Fruit fly (Drosophila melanogaster): ENCODE results near the gene CG42673.

Gene CG42673

dm6 chr3L:9506421-9506820 is 40.6 kb upstream of the CG42673 start:
- TF ChIP-seq pan (optimal IDR thresholded peaks at IDR 0.05) (no peak), psq (optimal IDR thresholded peaks at IDR 0.05) (no peak), CG8478 (optimal IDR thresholded peaks at IDR 0.05) (no peak), EcR (GFP tag; optimal IDR thresholded peaks at IDR 0.05) (no peak), Dll (optimal IDR thresholded peaks at IDR 0.05) (no peak), usp (GFP tag; optimal IDR thresholded peaks at IDR 0.05) (no peak)

dm6 chr3L:9508653-9509036 is 38.4 kb upstream of the CG42673 start:
- TF ChIP-seq Dll (optimal IDR thresholded peaks at IDR 0.05) (no peak), pan (optimal IDR thresholded peaks at IDR 0.05) (peak; percentile 75)

- TF ChIP-seq pan (optimal IDR thresholded peaks at IDR 0.05): no peak
- peak; percentile 37 for TF ChIP-seq CG8478 (optimal IDR thresholded peaks at IDR 0.05)
Measured at dm6 chr3L:9509037-9509830, 37.8 kb upstream of the CG42673 start, which contains the start of gene CG3408. Gene CG3408, minus strand, starts transcription at chr3L:9509583.

- TF ChIP-seq EcR (GFP tag; optimal IDR thresholded peaks at IDR 0.05) (no peak), psq (optimal IDR thresholded peaks at IDR 0.05) (no peak), usp (GFP tag; optimal IDR thresholded peaks at IDR 0.05) (no peak), pan (optimal IDR thresholded peaks at IDR 0.05) (no peak), CG8478 (optimal IDR thresholded peaks at IDR 0.05) (no peak), Dll (optimal IDR thresholded peaks at IDR 0.05) (no peak)
Measured at dm6 chr3L:9511287-9512256, 35.4 kb upstream of the CG42673 start, which contains the start of gene RpS9. Gene RpS9, minus strand, starts transcription at chr3L:9511531.

- TF ChIP-seq CG8478 (optimal IDR thresholded peaks at IDR 0.05) (no peak), EcR (GFP tag; optimal IDR thresholded peaks at IDR 0.05) (no peak), Dll (optimal IDR thresholded peaks at IDR 0.05) (no peak), pan (optimal IDR thresholded peaks at IDR 0.05) (no peak), usp (GFP tag; optimal IDR thresholded peaks at IDR 0.05) (no peak), psq (optimal IDR thresholded peaks at IDR 0.05) (no peak)
Measured at dm6 chr3L:9512560-9512959, 34.5 kb upstream of the CG42673 start, which contains the start of gene CG33703. Gene CG33703, minus strand, starts transcription at chr3L:9512660.

- no peak for TF ChIP-seq psq (optimal IDR thresholded peaks at IDR 0.05)
- TF ChIP-seq pan (optimal IDR thresholded peaks at IDR 0.05): no peak
- TF ChIP-seq usp (GFP tag; optimal IDR thresholded peaks at IDR 0.05): no peak
- no peak for TF ChIP-seq EcR (GFP tag; optimal IDR thresholded peaks at IDR 0.05)
- TF ChIP-seq Dll (optimal IDR thresholded peaks at IDR 0.05): no peak
- no peak for TF ChIP-seq CG8478 (optimal IDR thresholded peaks at IDR 0.05)
Measured at dm6 chr3L:9513309-9513708, 33.7 kb upstream of the CG42673 start, which contains the start of gene CG33702. Gene CG33702, minus strand, starts transcription at chr3L:9513409.

DNA sequence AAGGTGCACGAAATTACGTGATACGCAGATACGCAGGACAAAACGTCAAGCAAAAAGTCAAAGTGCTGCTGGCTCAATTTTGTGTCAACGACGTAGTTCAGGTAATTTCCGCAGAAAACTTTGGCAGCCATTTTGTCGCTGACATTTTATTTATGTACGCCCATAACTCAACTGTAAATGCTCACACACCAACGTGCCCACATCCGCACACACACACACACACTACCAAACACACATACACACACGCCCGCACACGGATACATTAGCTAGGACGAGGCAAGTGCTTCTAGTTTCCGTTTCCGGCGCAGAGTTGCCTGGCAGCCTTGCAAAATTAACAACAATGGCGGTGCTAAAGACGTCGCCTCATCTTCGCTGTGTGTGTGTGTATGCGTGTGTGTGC is 21.6 kb upstream of the CG42673 start, which contains the start of gene CG33700:
CG33700 (minus strand) TSS at position 101 of the 400 bp plus-strand sequence.
- TF ChIP-seq EcR (GFP tag; optimal IDR thresholded peaks at IDR 0.05) (no peak), psq (optimal IDR thresholded peaks at IDR 0.05) (no peak), CG8478 (optimal IDR thresholded peaks at IDR 0.05) (no peak), usp (GFP tag; optimal IDR thresholded peaks at IDR 0.05) (no peak), pan (optimal IDR thresholded peaks at IDR 0.05) (no peak), Dll (optimal IDR thresholded peaks at IDR 0.05) (no peak)

dm6 chr3L:9528835-9529234 is 18.2 kb upstream of the CG42673 start, which contains the start of gene Or67a:
Gene Or67a, plus strand, starts transcription at chr3L:9529067.
- no peak for TF ChIP-seq pan (optimal IDR thresholded peaks at IDR 0.05)
- TF ChIP-seq EcR (GFP tag; optimal IDR thresholded peaks at IDR 0.05): peak in 1 of 2 experiments; percentile 87

- TF ChIP-seq EcR (GFP tag; optimal IDR thresholded peaks at IDR 0.05) (no peak), pan (optimal IDR thresholded peaks at IDR 0.05) (no peak), CG8478 (optimal IDR thresholded peaks at IDR 0.05) (no peak), Dll (optimal IDR thresholded peaks at IDR 0.05) (no peak), psq (optimal IDR thresholded peaks at IDR 0.05) (no peak), usp (GFP tag; optimal IDR thresholded peaks at IDR 0.05) (no peak)
Measured at dm6 chr3L:9543899-9544298, 3.1 kb upstream of the CG42673 start, which contains the start of gene Ir67a. Gene Ir67a, minus strand, starts transcription at chr3L:9543999.

DNA sequence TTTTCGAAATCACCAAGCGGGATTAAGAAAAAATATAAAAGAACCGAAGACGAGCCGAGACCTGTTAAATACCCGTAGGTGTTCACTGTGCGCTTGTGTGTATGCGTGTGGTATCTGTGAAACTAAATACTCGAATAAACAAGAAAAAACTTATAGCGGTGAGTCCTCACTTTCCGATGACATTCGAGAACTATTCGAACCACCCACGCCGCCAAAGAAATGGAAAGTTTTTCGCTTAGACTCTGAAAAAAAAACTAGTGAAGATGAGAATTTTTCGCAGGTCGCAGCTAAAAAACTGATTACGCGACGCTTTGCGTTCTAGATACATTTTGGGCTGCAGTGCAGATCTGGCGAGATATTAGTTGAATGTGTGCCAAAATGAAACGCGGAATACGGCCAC is 890 bp downstream of the CG42673 start:
- no peak for TF ChIP-seq CG8478 (optimal IDR thresholded peaks at IDR 0.05)
- no peak for TF ChIP-seq EcR (GFP tag; optimal IDR thresholded peaks at IDR 0.05)
- TF ChIP-seq pan (optimal IDR thresholded peaks at IDR 0.05): no peak

dm6 chr3L:9548800-9549199 is 1.8 kb downstream of the CG42673 start:
- no peak for TF ChIP-seq pan (optimal IDR thresholded peaks at IDR 0.05)

DNA sequence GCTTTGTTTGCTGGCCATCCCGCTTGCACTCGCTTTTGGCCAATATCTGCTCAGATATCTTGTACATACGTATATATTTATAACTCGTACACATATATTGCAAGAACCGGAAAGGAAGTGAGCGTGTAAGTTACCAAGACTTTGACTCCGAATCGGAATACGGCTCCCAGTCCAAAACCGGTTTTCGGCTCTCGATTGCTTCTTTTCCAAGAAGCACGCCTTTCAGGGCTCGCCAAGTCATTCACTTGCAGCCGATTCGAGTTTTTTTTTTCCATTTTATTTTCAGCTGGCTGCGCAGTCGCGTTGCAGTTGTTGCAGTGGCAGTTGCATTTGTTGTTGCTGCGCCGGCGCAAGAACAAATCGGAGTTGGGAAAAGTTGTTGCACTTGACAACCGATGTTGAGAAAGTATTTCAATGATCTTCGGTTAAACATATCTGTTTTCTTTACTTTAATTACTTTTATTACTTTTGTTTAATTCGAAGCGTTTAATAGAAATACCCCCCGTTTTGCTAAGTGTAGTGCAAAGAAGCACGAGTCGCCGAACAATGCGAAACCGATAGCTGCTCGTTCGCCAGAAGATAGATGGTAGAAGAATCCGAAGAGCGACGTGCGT is 2.8 kb downstream of the CG42673 start:
- TF ChIP-seq EcR (GFP tag; optimal IDR thresholded peaks at IDR 0.05) (peak in 1 of 2 experiments; percentile 52), usp (GFP tag; optimal IDR thresholded peaks at IDR 0.05) (no peak)
